Fruit fly (Drosophila melanogaster): ENCODE results near the gene Pect.

The Pect gene

DNA sequence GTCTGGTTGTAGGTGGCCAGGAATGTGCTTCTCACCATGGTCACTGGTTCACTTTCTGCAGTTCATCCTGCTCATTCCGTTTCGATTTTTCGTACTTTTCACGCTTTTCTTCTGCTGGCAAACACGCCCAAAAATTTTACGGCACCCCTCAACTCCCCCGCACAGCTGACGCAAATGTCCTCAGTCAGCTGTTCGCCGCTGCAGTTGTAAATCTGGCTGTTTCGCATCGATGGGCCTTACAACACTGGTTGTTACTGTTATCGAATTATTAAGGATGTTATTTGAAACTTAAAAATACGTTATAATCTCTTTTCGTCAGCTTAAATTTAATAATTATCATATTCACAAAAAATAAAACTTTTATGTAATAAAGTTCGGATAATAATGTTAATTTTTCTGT is 21.1 kb upstream of the Pect start, which contains the start of gene Mgat3 (continued):
- no peak for TF ChIP-seq CG18764 (GFP tag; optimal IDR thresholded peaks at IDR 0.05)
- TF ChIP-seq Lpt (GFP tag; optimal IDR thresholded peaks at IDR 0.05) = no peak
- TF ChIP-seq CG9437 (GFP tag; optimal IDR thresholded peaks at IDR 0.05) = no peak
- TF ChIP-seq otp (GFP tag; IDR thresholded peaks at IDR 0.05) = no peak
- no peak for TF ChIP-seq Abd-B (GFP tag; optimal IDR thresholded peaks at IDR 0.05)
- no peak for TF ChIP-seq CG11723 (GFP tag; optimal IDR thresholded peaks at IDR 0.05)
- TF ChIP-seq CG31388 (GFP tag; optimal IDR thresholded peaks at IDR 0.05) = no peak
- no peak for TF ChIP-seq lmd (GFP tag; IDR thresholded peaks at IDR 0.05)
- TF ChIP-seq BEAF-32 (GFP tag; optimal IDR thresholded peaks at IDR 0.05) = peak; percentile 13
- no peak for TF ChIP-seq Neu2 (GFP tag; optimal IDR thresholded peaks at IDR 0.05; ENCODE audit: borderline replicate concordance)
- TF ChIP-seq NC2β (GFP tag; optimal IDR thresholded peaks at IDR 0.05) = no peak
- TF ChIP-seq Hmx (GFP tag; optimal IDR thresholded peaks at IDR 0.05) = no peak
- TF ChIP-seq eve (GFP tag; optimal IDR thresholded peaks at IDR 0.05) = no peak
- no peak for TF ChIP-seq nom (GFP tag; optimal IDR thresholded peaks at IDR 0.05)
- TF ChIP-seq dimm (GFP tag; IDR thresholded peaks at IDR 0.05) = no peak
- TF ChIP-seq CG15011 (GFP tag; optimal IDR thresholded peaks at IDR 0.05) = no peak
- TF ChIP-seq CG7556 (GFP tag; optimal IDR thresholded peaks at IDR 0.05) = no peak
- peak; percentile 84 for TF ChIP-seq crol (GFP tag; IDR thresholded peaks at IDR 0.05)
- TF ChIP-seq bcd (GFP tag; optimal IDR thresholded peaks at IDR 0.05) = no peak
- no peak for TF ChIP-seq MTF-1 (GFP tag; optimal IDR thresholded peaks at IDR 0.05; ENCODE audit: borderline replicate concordance)
- no peak for TF ChIP-seq CG1024 (GFP tag; IDR thresholded peaks at IDR 0.05)
- no peak for TF ChIP-seq CG3847 (GFP tag; IDR thresholded peaks at IDR 0.05)
- no peak for TF ChIP-seq gt (GFP tag; IDR thresholded peaks at IDR 0.05)
- no peak for TF ChIP-seq emc (GFP tag; optimal IDR thresholded peaks at IDR 0.05)
- no peak for TF ChIP-seq CG4282 (GFP tag; optimal IDR thresholded peaks at IDR 0.05)
- no peak for TF ChIP-seq Ssrp (tag; optimal IDR thresholded peaks at IDR 0.05)
- TF ChIP-seq CG3163 (GFP tag; optimal IDR thresholded peaks at IDR 0.05) = no peak
- TF ChIP-seq al (GFP tag; IDR thresholded peaks at IDR 0.05) = no peak
- TF ChIP-seq Ada2b (GFP tag; IDR thresholded peaks at IDR 0.05) = no peak
- no peak for TF ChIP-seq Tbp (GFP tag; optimal IDR thresholded peaks at IDR 0.05)
- no peak for TF ChIP-seq chn (GFP tag; optimal IDR thresholded peaks at IDR 0.05)
- TF ChIP-seq zfh1 (GFP tag; IDR thresholded peaks at IDR 0.05) = no peak
- no peak for TF ChIP-seq Nf-YA (GFP tag; IDR thresholded peaks at IDR 0.05)
- no peak for TF ChIP-seq Bgb (GFP tag; IDR thresholded peaks at IDR 0.05; ENCODE audit: partially characterized antibody)
- TF ChIP-seq Jarid2 (GFP tag; optimal IDR thresholded peaks at IDR 0.05) = no peak
- TF ChIP-seq CG9797 (GFP tag; optimal IDR thresholded peaks at IDR 0.05) = no peak
- no peak for TF ChIP-seq insv (GFP tag; optimal IDR thresholded peaks at IDR 0.05)
- peak; percentile 82 for TF ChIP-seq stwl (tag; optimal IDR thresholded peaks at IDR 0.05)
- no peak for TF ChIP-seq CG11093 (GFP tag; IDR thresholded peaks at IDR 0.05)
- no peak for TF ChIP-seq Dek (tag; optimal IDR thresholded peaks at IDR 0.05)
- TF ChIP-seq row (GFP tag; IDR thresholded peaks at IDR 0.05) = no peak
- TF ChIP-seq pita (GFP tag; optimal IDR thresholded peaks at IDR 0.05) = no peak
- TF ChIP-seq so (GFP tag; IDR thresholded peaks at IDR 0.05) = no peak
- no peak for TF ChIP-seq eyg (GFP tag; optimal IDR thresholded peaks at IDR 0.05)
- no peak; the same call in 2 of the 3 replicates for TF ChIP-seq CG34422 (GFP tag; IDR thresholded peaks at IDR 0.05)
- no peak for TF ChIP-seq ttk (GFP tag; IDR thresholded peaks at IDR 0.05)
- TF ChIP-seq CG17829 (tag; optimal IDR thresholded peaks at IDR 0.05) = no peak
- no peak for TF ChIP-seq abd-A (tag; optimal IDR thresholded peaks at IDR 0.05)
- no peak for TF ChIP-seq hbn (GFP tag; IDR thresholded peaks at IDR 0.05; ENCODE audit: partially characterized antibody)
- TF ChIP-seq vnd (GFP tag; IDR thresholded peaks at IDR 0.05; ENCODE audit: partially characterized antibody) = no peak
- TF ChIP-seq CG12942 (GFP tag; optimal IDR thresholded peaks at IDR 0.05) = no peak
- TF ChIP-seq Hr51 (GFP tag; optimal IDR thresholded peaks at IDR 0.05) = no peak

All from whole organism, embryonic.